Worm (Caenorhabditis elegans) whole organism, early embryonic: Measurements from ENCODE around the gene dmd-7.

Experiments used
- B0310.2 ChIP-seq: sonication (generic microtip); optimal IDR thresholded peaks from 2 replicates; lab custom pipeline; 2016; ENCODE audit warnings: mild to moderate bottlenecking, missing genetic modification characterization, missing compliant biosample characterization
- F13C5.2 ChIP-seq: sonication (generic microtip); optimal IDR thresholded peaks from 2 replicates; lab custom pipeline; 2017; ENCODE audit warnings: mild to moderate bottlenecking, missing genetic modification characterization, inconsistent platforms, missing compliant biosample characterization
- aly-1 ChIP-seq: sonication (generic microtip); optimal IDR thresholded peaks from 2 replicates; lab custom pipeline; 2016; ENCODE audit warnings: missing genetic modification characterization, missing compliant biosample characterization
- ama-1 ChIP-seq: fragments of 150-350 bp; optimal IDR thresholded peaks from 2 replicates; lab custom pipeline; 2014
- ceh-36 ChIP-seq: sonication (generic microtip); optimal IDR thresholded peaks from 2 replicates; lab custom pipeline; 2016; ENCODE audit warnings: missing genetic modification characterization, inconsistent platforms, missing compliant biosample characterization
- flt-1 ChIP-seq: fragments of 200-800 bp; sonication (Bioruptor generic); IDR thresholded peaks from 2 replicates; pipeline ENCODE4 v1.3.6; 2022; ENCODE audit warnings: missing genetic modification characterization, missing compliant biosample characterization
- hmbx-1 ChIP-seq: sonication (generic microtip); optimal IDR thresholded peaks from 2 replicates; lab custom pipeline; 2016; ENCODE audit warnings: mild to moderate bottlenecking, missing genetic modification characterization, missing compliant biosample characterization
- hmg-4 ChIP-seq: fragments of 200-800 bp; sonication (Bioruptor generic); optimal IDR thresholded peaks from 2 replicates; lab custom pipeline; 2018; ENCODE audit warnings: mild to moderate bottlenecking, missing genetic modification characterization, missing compliant biosample characterization
- pes-1 ChIP-seq: fragments of 200-800 bp; sonication (Bioruptor generic); IDR thresholded peaks from 2 replicates; pipeline ENCODE4 v1.3.6; 2022; ENCODE audit warnings: missing genetic modification reagents, missing genetic modification characterization, missing compliant biosample characterization
- scrt-1 ChIP-seq: fragments of 200-800 bp; sonication (Bioruptor generic); IDR thresholded peaks from 2 replicates; pipeline ENCODE4 v1.3.6; 2022; ENCODE audit warnings: missing genetic modification characterization, missing compliant biosample characterization
- sea-1 ChIP-seq: fragments of 200-800 bp; sonication (Bioruptor generic); conservative IDR thresholded peaks from 2 replicates; pipeline ENCODE4 v1.3.6; 2022; ENCODE audit warnings: missing genetic modification characterization, missing compliant biosample characterization
- tbx-37 ChIP-seq: fragments of 200-800 bp; sonication (Bioruptor generic); conservative IDR thresholded peaks from 2 replicates; pipeline ENCODE4 v1.3.6; 2022; ENCODE audit warnings: missing genetic modification reagents, missing genetic modification characterization, missing compliant biosample characterization
- tra-4 ChIP-seq: sonication (generic microtip); optimal IDR thresholded peaks from 2 replicates; lab custom pipeline; 2017; ENCODE audit warnings: missing genetic modification characterization, missing compliant biosample characterization

- no peak for TF ChIP-seq ama-1 (lab: Kevin White, UChicago)
- TF ChIP-seq flt-1 (GFP tag; lab: Robert Waterston, UW), result no peak
- no peak for TF ChIP-seq scrt-1
- no peak for TF ChIP-seq tbx-37
- TF ChIP-seq F13C5.2, result peak; percentile 40
- peak; percentile 27 for TF ChIP-seq aly-1 (tag; lab: Kevin White, UChicago)
- TF ChIP-seq hmbx-1, result no peak
- no peak for TF ChIP-seq tra-4 (tag; lab: Kevin White, UChicago)
- peak; percentile 38 for TF ChIP-seq hmg-4 (GFP tag; lab: Kevin White, UChicago)
- 0 out of 2 replicates have a peak, but pooled peaks have one; percentile 49 for TF ChIP-seq pes-1 (GFP tag; lab: Robert Waterston, UW)
- TF ChIP-seq ceh-36 (tag; lab: Kevin White, UChicago), result no peak
- peak; percentile 46; the same call in 1 of the 2 replicates for TF ChIP-seq sea-1 (GFP tag; lab: Robert Waterston, UW)
- TF ChIP-seq B0310.2, result no peak
These were observed 22.2 kb upstream of the dmd-7 start for ce11 chrV:6224494-6224959.
